Worm (Caenorhabditis elegans) whole organism, early embryonic: ENCODE measurements around the gene F44G3.7.

Source experiments
- B0310.2 ChIP-seq: sonication (generic microtip); optimal IDR thresholded peaks from 2 replicates; lab custom pipeline; 2016; ENCODE audit warnings: mild to moderate bottlenecking, missing genetic modification characterization, missing compliant biosample characterization
- aly-1 ChIP-seq: sonication (generic microtip); optimal IDR thresholded peaks from 2 replicates; lab custom pipeline; 2016; ENCODE audit warnings: missing genetic modification characterization, missing compliant biosample characterization
- ama-1 ChIP-seq: fragments of 150-350 bp; optimal IDR thresholded peaks from 2 replicates; lab custom pipeline; 2014
- ceh-36 ChIP-seq: sonication (generic microtip); optimal IDR thresholded peaks from 2 replicates; lab custom pipeline; 2016; ENCODE audit warnings: missing genetic modification characterization, inconsistent platforms, missing compliant biosample characterization
- ets-7 ChIP-seq: sonication (generic microtip); optimal IDR thresholded peaks from 2 replicates; lab custom pipeline; 2016; ENCODE audit warnings: missing genotype, missing genetic modification characterization, missing compliant biosample characterization
- flt-1 ChIP-seq: fragments of 200-800 bp; sonication (Bioruptor generic); IDR thresholded peaks from 2 replicates; pipeline ENCODE4 v1.3.6; 2022; ENCODE audit warnings: missing genetic modification characterization, missing compliant biosample characterization
- hmbx-1 ChIP-seq: sonication (generic microtip); optimal IDR thresholded peaks from 2 replicates; lab custom pipeline; 2016; ENCODE audit warnings: mild to moderate bottlenecking, missing genetic modification characterization, missing compliant biosample characterization
- hnd-1 ChIP-seq: sonication (generic microtip); optimal IDR thresholded peaks from 2 replicates; lab custom pipeline; 2016; ENCODE audit warnings: missing genetic modification characterization, missing compliant biosample characterization
- scrt-1 ChIP-seq: fragments of 200-800 bp; sonication (Bioruptor generic); IDR thresholded peaks from 2 replicates; pipeline ENCODE4 v1.3.6; 2022; ENCODE audit warnings: missing genetic modification characterization, missing compliant biosample characterization

F44G3.7 gene

ce11 chrV:16094284-16094683 is 42.7 kb downstream of the F44G3.7 start, which contains the start of gene F22B8.7:
TSS of gene F22B8.7 (plus strand) at chrV:16094584.
- no peak for TF ChIP-seq flt-1
- no peak for TF ChIP-seq B0310.2 (tag; lab: Kevin White, UChicago)
- TF ChIP-seq hmbx-1 (tag; lab: Kevin White, UChicago) = no peak
- TF ChIP-seq ama-1 = no peak
- no peak for TF ChIP-seq hnd-1
- no peak for TF ChIP-seq scrt-1 (GFP tag; lab: Robert Waterston, UW)
- no peak for TF ChIP-seq ceh-36 (tag; lab: Kevin White, UChicago)

- TF ChIP-seq ama-1 (no peak), ets-7 (tag; lab: Kevin White, UChicago) (no peak), aly-1 (tag; lab: Kevin White, UChicago) (no peak)
Measured at ce11 chrV:16090685-16091084, 46.3 kb downstream of the F44G3.7 start, which contains the start of gene F22B8.3. TSS of gene F22B8.3 (plus strand) at chrV:16090985.
